Fruit fly (Drosophila melanogaster): ENCODE data around the gene Fim.

The Fim gene

dm6 chrX:17294979-17295378 is 6.8 kb downstream of the Fim start:
- TF ChIP-seq fkh (GFP tag; optimal IDR thresholded peaks at IDR 0.05) (no peak), topi (GFP tag; optimal IDR thresholded peaks at IDR 0.05) (no peak), Eip93F (GFP tag; optimal IDR thresholded peaks at IDR 0.05) (no peak), acj6 (GFP tag; optimal IDR thresholded peaks at IDR 0.05) (no peak), OdsH (GFP tag; optimal IDR thresholded peaks at IDR 0.05) (no peak), lz (GFP tag; optimal IDR thresholded peaks at IDR 0.05) (no peak), Hr39 (GFP tag; optimal IDR thresholded peaks at IDR 0.05) (no peak), CG34406 (GFP tag; optimal IDR thresholded peaks at IDR 0.05) (no peak), Sox15 (GFP tag; optimal IDR thresholded peaks at IDR 0.05) (no peak), CG7368 (GFP tag; optimal IDR thresholded peaks at IDR 0.05) (no peak), CG11294 (GFP tag; IDR thresholded peaks at IDR 0.05) (no peak), CG32006 (GFP tag; optimal IDR thresholded peaks at IDR 0.05) (peak; percentile 37), CG31627 (GFP tag; optimal IDR thresholded peaks at IDR 0.05) (no peak), Eip75B (GFP tag; optimal IDR thresholded peaks at IDR 0.05) (no peak), CG6808 (GFP tag; optimal IDR thresholded peaks at IDR 0.05) (no peak), CG16779 (tag; optimal IDR thresholded peaks at IDR 0.05) (no peak), dsx (GFP tag; optimal IDR thresholded peaks at IDR 0.05; ENCODE audit: poor library complexity, severe bottlenecking) (no peak), Met (GFP tag; optimal IDR thresholded peaks at IDR 0.05) (no peak), CG15336 (GFP tag; IDR thresholded peaks at IDR 0.05) (peak; percentile 53), CG3919 (GFP tag; optimal IDR thresholded peaks at IDR 0.05) (peak; percentile 6), salr (GFP tag; optimal IDR thresholded peaks at IDR 0.05) (no peak), spab (GFP tag; optimal IDR thresholded peaks at IDR 0.05) (no peak), dac (GFP tag; optimal IDR thresholded peaks at IDR 0.05) (no peak), CG6854 (GFP tag; optimal IDR thresholded peaks at IDR 0.05) (no peak), Blimp-1 (GFP tag; optimal IDR thresholded peaks at IDR 0.05) (no peak), Hr4 (GFP tag; optimal IDR thresholded peaks at IDR 0.05) (peak; percentile 29), fd59A (GFP tag; optimal IDR thresholded peaks at IDR 0.05) (no peak), Sox102F (GFP tag; optimal IDR thresholded peaks at IDR 0.05) (no peak), CG1621 (tag; optimal IDR thresholded peaks at IDR 0.05) (no peak), esn (GFP tag; optimal IDR thresholded peaks at IDR 0.05) (peak; percentile 6), CG8632 (GFP tag; optimal IDR thresholded peaks at IDR 0.05) (no peak), CG11902 (GFP tag; optimal IDR thresholded peaks at IDR 0.05) (no peak), vri (GFP tag; optimal IDR thresholded peaks at IDR 0.05) (no peak), Smox (GFP tag; optimal IDR thresholded peaks at IDR 0.05) (peak; percentile 8), CG10669 (GFP tag; optimal IDR thresholded peaks at IDR 0.05) (no peak), Gug (GFP tag; IDR thresholded peaks at IDR 0.05) (no peak), Hr38 (GFP tag; optimal IDR thresholded peaks at IDR 0.05) (no peak), ss (GFP tag; optimal IDR thresholded peaks at IDR 0.05) (peak in 1 of 2 experiments; percentile 15), Ets96B (tag; optimal IDR thresholded peaks at IDR 0.05) (no peak), Ets21C (GFP tag; optimal IDR thresholded peaks at IDR 0.05) (no peak), Lpt (GFP tag; optimal IDR thresholded peaks at IDR 0.05) (no peak), eg (GFP tag; IDR thresholded peaks at IDR 0.05) (peak; percentile 58; the same call in 2 of the 3 replicates), CG3032 (tag; optimal IDR thresholded peaks at IDR 0.05) (no peak), CG8319 (GFP tag; optimal IDR thresholded peaks at IDR 0.05) (no peak), Eip78C (GFP tag) (peak; percentile 76), CG10631 (GFP tag; optimal IDR thresholded peaks at IDR 0.05) (no peak), cyc (GFP tag; optimal IDR thresholded peaks at IDR 0.05) (peak; percentile 23), Sox14 (GFP tag; optimal IDR thresholded peaks at IDR 0.05) (no peak), CG11762 (GFP tag; optimal IDR thresholded peaks at IDR 0.05; ENCODE audit: insufficient read depth) (no peak), achi (GFP tag; optimal IDR thresholded peaks at IDR 0.05) (no peak), fd85E (GFP tag; optimal IDR thresholded peaks at IDR 0.05) (no peak), CG9139 (GFP tag; optimal IDR thresholded peaks at IDR 0.05) (no peak), CG8119 (GFP tag; IDR thresholded peaks at IDR 0.05) (peak; percentile 52; the same call in 1 of the 3 replicates)

Measured in whole organism, prepupa.